Worm (Caenorhabditis elegans) whole organism, L3 larva: ENCODE data around the gene T28H10.2.

Experiments
- eor-1 ChIP-seq, 2 experiments: fragments of 150-350 bp; optimal IDR thresholded peaks; 2 replicates each; lab custom pipeline; 2014 to 2018; ENCODE audit warnings: missing biosample characterization in 2 of 2, missing genetic modification characterization in 2 of 2
- fos-1 ChIP-seq: fragments of 150-350 bp; optimal IDR thresholded peaks from 2 replicates; lab custom pipeline; 2014; ENCODE audit warnings: missing biosample characterization, missing genetic modification characterization
- nfya-1 ChIP-seq: sonication (generic microtip); optimal IDR thresholded peaks from 2 replicates; lab custom pipeline; 2017; ENCODE audit warnings: missing genetic modification characterization, mild to moderate bottlenecking, missing compliant biosample characterization, antibody characterized with exemption, moderate library complexity; ENCODE audit not compliant: insufficient read depth
- nhr-12 ChIP-seq: fragments of 150-350 bp; optimal IDR thresholded peaks from 2 replicates; lab custom pipeline; 2014; ENCODE audit warnings: missing biosample characterization, missing genetic modification characterization
- tbx-2 ChIP-seq: sonication (generic microtip); optimal IDR thresholded peaks from 2 replicates; lab custom pipeline; 2016; ENCODE audit warnings: mild to moderate bottlenecking, missing genetic modification characterization, missing compliant biosample characterization
- unc-62 ChIP-seq: fragments of 150-350 bp; sonication (generic microtip); optimal IDR thresholded peaks from 4 replicates; lab custom pipeline; 2014; ENCODE audit warnings: missing biosample characterization, missing genetic modification reagents, missing genetic modification characterization

ce11 chrV:12528919-12529318, 16.2 kb upstream of the T28H10.2 start:
- TF ChIP-seq tbx-2 (tag; lab: Kevin White, UChicago) = peak; percentile 8
- TF ChIP-seq eor-1 (tag; optimal IDR thresholded peaks at IDR 0.05; lab: Kevin White, UChicago) = no peak
- TF ChIP-seq fos-1 = no peak
- peak; percentile 84 for TF ChIP-seq unc-62 (GFP tag; lab: Kevin White, UChicago)
- TF ChIP-seq nhr-12 (tag; lab: Kevin White, UChicago) = no peak
- peak; percentile 82 for TF ChIP-seq nfya-1
